Worm (Caenorhabditis elegans): Measurements from ENCODE around the gene drd-10.

DNA sequence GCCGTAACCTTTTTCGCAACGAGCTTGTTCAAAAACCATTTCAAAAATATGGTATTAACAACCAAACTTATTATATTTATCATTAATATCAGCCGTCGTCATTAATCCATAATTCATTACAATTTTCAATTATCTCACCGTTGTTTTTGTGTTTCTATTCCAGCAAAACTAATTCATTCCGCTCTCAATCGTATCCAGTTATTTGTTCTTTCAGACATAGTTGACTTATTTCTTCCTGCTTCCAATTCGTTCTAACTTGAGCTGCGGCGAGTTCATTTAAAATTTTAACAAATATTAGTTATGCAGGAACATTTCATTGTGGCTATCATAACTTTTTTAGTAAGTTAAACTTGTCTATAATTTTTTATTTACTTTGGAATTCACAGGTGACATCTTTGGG, 31.4 kb upstream of the drd-10 start, which contains the start of gene srx-16:
- TF ChIP-seq rec-8 (tag; optimal IDR thresholded peaks at IDR 0.05) (no peak), mel-28 (tag; optimal IDR thresholded peaks at IDR 0.05; ENCODE audit: borderline replicate concordance) (no peak), madf-6 (GFP tag; IDR thresholded peaks at IDR 0.05) (no peak), unc-62 (GFP tag; optimal IDR thresholded peaks at IDR 0.05) (no peak), F57C9.4 (tag; optimal IDR thresholded peaks at IDR 0.05) (no peak), lin-35 (GFP tag; optimal IDR thresholded peaks at IDR 0.05) (no peak), dpl-1 (GFP tag; optimal IDR thresholded peaks at IDR 0.05) (no peak), snpc-3.4 (tag; optimal IDR thresholded peaks at IDR 0.05) (no peak), F37B4.10 (GFP tag; IDR thresholded peaks at IDR 0.05) (no peak), F49E8.2 (tag; optimal IDR thresholded peaks at IDR 0.05; ENCODE audit: insufficient read depth) (no peak), snpc-4 (GFP tag; optimal IDR thresholded peaks at IDR 0.05) (no peak), snpc-4 (tag; optimal IDR thresholded peaks at IDR 0.05) (no peak), nhr-80 (tag; optimal IDR thresholded peaks at IDR 0.05) (no peak), D2030.7 (GFP tag; IDR thresholded peaks at IDR 0.05) (no peak)

Data from whole organism, young adult.